Worm (Caenorhabditis elegans): Measurements from ENCODE around the gene T26C11.9.

ce11 chrX:1811436-1811835 lies 42.2 kb downstream of the T26C11.9 start, which contains the start of gene C14E2.3:
- TF ChIP-seq skn-1 (tag; optimal IDR thresholded peaks at IDR 0.05): no peak
- no peak for TF ChIP-seq nhr-237 (tag; optimal IDR thresholded peaks at IDR 0.05)
- TF ChIP-seq nhr-11 (tag; optimal IDR thresholded peaks at IDR 0.05): no peak
- TF ChIP-seq nhr-12 (tag; optimal IDR thresholded peaks at IDR 0.05): no peak
- no peak for TF ChIP-seq unc-62 (GFP tag; optimal IDR thresholded peaks at IDR 0.05)
- no peak for TF ChIP-seq ceh-16 (tag; optimal IDR thresholded peaks at IDR 0.05)
- TF ChIP-seq elt-3 (tag; optimal IDR thresholded peaks at IDR 0.05): no peak
- TF ChIP-seq ceh-82 (tag; optimal IDR thresholded peaks at IDR 0.05): no peak
